Worm (Caenorhabditis elegans) whole organism, early embryonic: ENCODE data around the gene vnut-1.

Experiments used
- ama-1 ChIP-seq: fragments of 150-350 bp; optimal IDR thresholded peaks from 2 replicates; lab custom pipeline; 2014
- ceh-36 ChIP-seq: sonication (generic microtip); optimal IDR thresholded peaks from 2 replicates; lab custom pipeline; 2016; ENCODE audit warnings: missing genetic modification characterization, inconsistent platforms, missing compliant biosample characterization
- ets-7 ChIP-seq: sonication (generic microtip); optimal IDR thresholded peaks from 2 replicates; lab custom pipeline; 2016; ENCODE audit warnings: missing genotype, missing genetic modification characterization, missing compliant biosample characterization
- flt-1 ChIP-seq: fragments of 200-800 bp; sonication (Bioruptor generic); IDR thresholded peaks from 2 replicates; pipeline ENCODE4 v1.3.6; 2022; ENCODE audit warnings: missing genetic modification characterization, missing compliant biosample characterization
- hmg-4 ChIP-seq: fragments of 200-800 bp; sonication (Bioruptor generic); optimal IDR thresholded peaks from 2 replicates; lab custom pipeline; 2018; ENCODE audit warnings: mild to moderate bottlenecking, missing genetic modification characterization, missing compliant biosample characterization
- hnd-1 ChIP-seq: sonication (generic microtip); optimal IDR thresholded peaks from 2 replicates; lab custom pipeline; 2016; ENCODE audit warnings: missing genetic modification characterization, missing compliant biosample characterization
- pes-1 ChIP-seq: fragments of 200-800 bp; sonication (Bioruptor generic); IDR thresholded peaks from 2 replicates; pipeline ENCODE4 v1.3.6; 2022; ENCODE audit warnings: missing genetic modification reagents, missing genetic modification characterization, missing compliant biosample characterization
- scrt-1 ChIP-seq: fragments of 200-800 bp; sonication (Bioruptor generic); IDR thresholded peaks from 2 replicates; pipeline ENCODE4 v1.3.6; 2022; ENCODE audit warnings: missing genetic modification characterization, missing compliant biosample characterization
- sea-1 ChIP-seq: fragments of 200-800 bp; sonication (Bioruptor generic); conservative IDR thresholded peaks from 2 replicates; pipeline ENCODE4 v1.3.6; 2022; ENCODE audit warnings: missing genetic modification characterization, missing compliant biosample characterization
- tra-4 ChIP-seq: sonication (generic microtip); optimal IDR thresholded peaks from 2 replicates; lab custom pipeline; 2017; ENCODE audit warnings: missing genetic modification characterization, missing compliant biosample characterization

DNA sequence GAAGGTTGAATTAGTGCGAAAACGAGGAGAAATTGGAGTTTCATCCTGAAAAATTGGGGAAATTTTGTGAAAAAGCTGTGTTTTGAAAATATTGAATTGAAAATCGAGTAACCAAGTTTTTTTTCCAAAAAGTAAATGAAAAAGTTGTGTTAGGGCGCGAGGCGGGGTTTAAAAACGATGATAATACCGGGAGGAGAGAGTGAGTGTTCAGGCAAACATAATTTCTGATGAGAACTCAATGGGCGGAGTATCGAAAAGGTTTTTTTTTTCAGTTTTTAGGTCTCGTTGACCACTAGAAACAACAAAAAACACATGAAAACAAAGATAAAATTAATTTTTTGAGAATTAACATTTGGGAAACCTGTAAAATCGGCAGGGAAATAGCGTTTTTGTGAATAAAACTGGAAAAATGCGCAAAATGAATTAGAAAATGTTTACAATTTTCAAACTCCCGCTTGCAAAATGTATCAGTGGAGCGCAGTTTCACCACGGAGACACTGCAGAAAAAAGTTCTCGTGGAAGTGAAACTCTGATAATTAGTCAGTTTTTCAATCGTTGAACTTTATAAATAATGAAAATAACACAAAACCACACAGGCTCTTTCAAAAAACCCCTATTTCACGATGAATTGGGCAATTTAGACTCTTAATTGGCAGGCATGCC lies 9.9 kb upstream of the vnut-1 start, which contains the start of gene C13B4.1:
- no peak for TF ChIP-seq scrt-1 (GFP tag; lab: Robert Waterston, UW)
- TF ChIP-seq tra-4, result no peak
- no peak for TF ChIP-seq ama-1
- TF ChIP-seq hnd-1 (tag; lab: Kevin White, UChicago), result no peak
- TF ChIP-seq flt-1 (GFP tag; lab: Robert Waterston, UW), result no peak
- TF ChIP-seq ets-7 (tag; lab: Kevin White, UChicago), result no peak
- no peak for TF ChIP-seq sea-1 (GFP tag; lab: Robert Waterston, UW)
- no peak for TF ChIP-seq ceh-36 (tag; lab: Kevin White, UChicago)
- TF ChIP-seq pes-1 (GFP tag; lab: Robert Waterston, UW), result no peak
- no peak for TF ChIP-seq hmg-4 (GFP tag; lab: Kevin White, UChicago)
